Worm (Caenorhabditis elegans): ENCODE measurements around the gene wrk-1.

Gene wrk-1

ce11 chrX:8423633-8424032 is 31.2 kb upstream of the wrk-1 start, which contains the start of gene tth-1:
TSS of gene tth-1 (minus strand) at chrX:8423733.
- TF ChIP-seq ztf-4 (tag; optimal IDR thresholded peaks at IDR 0.05) (no peak), nhr-85 (tag) (no peak), ceh-63 (GFP tag; optimal IDR thresholded peaks at IDR 0.05) (no peak), nhr-84 (tag; optimal IDR thresholded peaks at IDR 0.05) (no peak), sptf-1 (tag; optimal IDR thresholded peaks at IDR 0.05) (no peak), mab-9 (GFP tag; IDR thresholded peaks at IDR 0.05) (no peak), lin-35 (GFP tag; optimal IDR thresholded peaks at IDR 0.05) (no peak), nhr-71 (tag; optimal IDR thresholded peaks at IDR 0.05) (no peak), unc-130 (tag; optimal IDR thresholded peaks at IDR 0.05) (no peak), unc-86 (tag; optimal IDR thresholded peaks at IDR 0.05) (no peak), nhr-28 (tag; optimal IDR thresholded peaks at IDR 0.05) (no peak), lin-13 (GFP tag; optimal IDR thresholded peaks at IDR 0.05) (no peak), swsn-7 (tag; optimal IDR thresholded peaks at IDR 0.05) (no peak), zip-4 (GFP tag; optimal IDR thresholded peaks at IDR 0.05) (no peak), mef-2 (tag; optimal IDR thresholded peaks at IDR 0.05) (no peak), dpl-1 (GFP tag; optimal IDR thresholded peaks at IDR 0.05) (no peak), xbp-1 (tag; optimal IDR thresholded peaks at IDR 0.05) (no peak), nhr-237 (tag; optimal IDR thresholded peaks at IDR 0.05) (no peak), nhr-12 (tag; optimal IDR thresholded peaks at IDR 0.05) (no peak), dsc-1 (tag; optimal IDR thresholded peaks at IDR 0.05) (no peak)

DNA sequence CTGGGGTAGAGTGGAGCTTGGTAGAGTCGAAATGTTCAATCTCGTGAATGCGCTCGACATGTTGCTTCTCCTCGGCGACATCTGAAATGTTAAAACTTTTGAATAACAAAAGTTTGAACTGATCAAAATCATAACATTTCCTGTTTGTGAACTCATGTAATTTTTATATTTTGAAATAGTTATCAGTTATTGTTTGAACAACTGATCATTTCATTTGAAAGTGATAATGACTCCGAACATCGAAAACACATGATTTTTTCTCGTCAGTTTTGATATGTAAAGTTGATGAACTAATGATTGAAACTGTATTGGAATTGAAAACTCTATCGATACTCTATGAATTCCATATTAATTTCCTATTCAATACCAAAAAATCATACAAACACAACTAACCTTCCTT is 30.8 kb upstream of the wrk-1 start:
- peak; percentile 8 for TF ChIP-seq elt-2 (tag; optimal IDR thresholded peaks at IDR 0.05)
- no peak for TF ChIP-seq nhr-237 (tag; optimal IDR thresholded peaks at IDR 0.05)

DNA sequence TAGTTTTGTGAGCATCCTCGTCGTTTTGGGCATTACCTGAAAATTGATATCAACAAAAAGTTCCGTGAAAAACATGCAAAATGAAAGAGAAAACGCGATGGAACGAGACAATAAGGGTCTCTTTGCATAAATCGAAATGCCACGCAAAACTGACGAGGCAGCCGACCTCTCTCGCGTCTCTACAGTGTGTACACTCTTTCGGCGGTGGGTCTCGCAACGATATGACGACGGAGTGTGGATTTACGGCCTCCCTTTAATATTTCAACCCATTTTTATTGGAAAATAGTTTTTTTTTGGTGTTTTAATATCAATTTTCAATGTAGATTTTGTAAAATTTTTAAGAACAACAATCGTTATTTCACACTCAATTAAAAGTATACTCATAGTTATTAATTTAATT is 29.6 kb upstream of the wrk-1 start, which contains the start of gene tag-123:
TSS of gene tag-123 (minus strand) at position 36 of the 400 bp plus-strand sequence.
- TF ChIP-seq unc-98 (GFP tag; IDR thresholded peaks at IDR 0.05) = no peak
- TF ChIP-seq C16A3.4 (tag; optimal IDR thresholded peaks at IDR 0.05) = peak; percentile 52
- TF ChIP-seq mab-9 (GFP tag; IDR thresholded peaks at IDR 0.05) = no peak
- TF ChIP-seq rnt-1 (tag; optimal IDR thresholded peaks at IDR 0.05) = peak; percentile 48
- TF ChIP-seq skn-1 (tag; optimal IDR thresholded peaks at IDR 0.05) = no peak
- peak; percentile 63 for TF ChIP-seq mep-1 (tag; optimal IDR thresholded peaks at IDR 0.05)
- peak; percentile 74 for TF ChIP-seq nhr-85 (tag)
- no peak for TF ChIP-seq nhr-12 (tag; optimal IDR thresholded peaks at IDR 0.05)
- TF ChIP-seq sptf-1 (tag; optimal IDR thresholded peaks at IDR 0.05) = no peak
- TF ChIP-seq nhr-90 (tag; optimal IDR thresholded peaks at IDR 0.05; ENCODE audit: poor library complexity) = peak; percentile 45
- TF ChIP-seq pax-3 (tag; optimal IDR thresholded peaks at IDR 0.05) = no peak
- TF ChIP-seq mdl-1 (tag; optimal IDR thresholded peaks at IDR 0.05) = peak in 1 of 2 experiments; percentile 44
- no peak for TF ChIP-seq fkh-4 (tag; optimal IDR thresholded peaks at IDR 0.05; ENCODE audit: borderline replicate concordance)
- no peak for TF ChIP-seq aly-2 (tag; optimal IDR thresholded peaks at IDR 0.05)
- TF ChIP-seq pqm-1 (tag; optimal IDR thresholded peaks at IDR 0.05) = no peak
- no peak for TF ChIP-seq nhr-76 (tag; optimal IDR thresholded peaks at IDR 0.05)
- no peak for TF ChIP-seq nhr-77 (tag; optimal IDR thresholded peaks at IDR 0.05)
- TF ChIP-seq snpc-4 (tag; optimal IDR thresholded peaks at IDR 0.05) = no peak
- no peak for TF ChIP-seq lin-15B (tag; optimal IDR thresholded peaks at IDR 0.05)
- no peak for TF ChIP-seq nhr-84 (tag; optimal IDR thresholded peaks at IDR 0.05)
- no peak for TF ChIP-seq unc-130 (tag; optimal IDR thresholded peaks at IDR 0.05)
- no peak for TF ChIP-seq unc-30 (tag; optimal IDR thresholded peaks at IDR 0.05)
- TF ChIP-seq egl-13 (tag; optimal IDR thresholded peaks at IDR 0.05) = no peak
- TF ChIP-seq hpl-2 (GFP tag; optimal IDR thresholded peaks at IDR 0.05) = no peak
- peak in 1 of 6 experiments; percentile 16 for TF ChIP-seq elt-3 (tag; optimal IDR thresholded peaks at IDR 0.05)
- TF ChIP-seq jun-1 (tag; optimal IDR thresholded peaks at IDR 0.05) = no peak
- TF ChIP-seq hlh-17 (GFP tag; optimal IDR thresholded peaks at IDR 0.05; ENCODE audit: borderline replicate concordance) = no peak
- peak in 2 of 3 experiments; percentile 26 to 70 for TF ChIP-seq ceh-82 (tag; optimal IDR thresholded peaks at IDR 0.05)
- TF ChIP-seq Y116A8C.19 (tag; optimal IDR thresholded peaks at IDR 0.05; ENCODE audit: borderline replicate concordance) = no peak
- no peak for TF ChIP-seq lin-39 (tag; optimal IDR thresholded peaks at IDR 0.05)
- TF ChIP-seq fkh-10 (GFP tag; optimal IDR thresholded peaks at IDR 0.05) = no peak
- TF ChIP-seq snu-23 (GFP tag; optimal IDR thresholded peaks at IDR 0.05) = peak; percentile 70
- TF ChIP-seq nhr-20 (tag; optimal IDR thresholded peaks at IDR 0.05) = peak; percentile 63
- TF ChIP-seq pag-3 (tag; optimal IDR thresholded peaks at IDR 0.05; ENCODE audit: borderline replicate concordance, insufficient read depth) = no peak
- TF ChIP-seq C04F5.9 (tag; optimal IDR thresholded peaks at IDR 0.05) = no peak
